Worm (Caenorhabditis elegans) whole organism, young adult: Measurements from ENCODE around the gene col-17.
"Not testable (repeated sequence)": the region's sequence is repeated elsewhere in the genome, so short reads cannot be mapped to it uniquely, and the experiment has no call there.

Source experiments
- B0336.3 ChIP-seq: fragments of 200-800 bp; sonication (Bioruptor generic); IDR thresholded peaks from 2 replicates; pipeline ENCODE4 v1.3.6; 2022; ENCODE audit warnings: missing genetic modification characterization, missing compliant biosample characterization
- C06A6.2 ChIP-seq: fragments of 200-800 bp; sonication (Bioruptor generic); conservative IDR thresholded peaks from 2 replicates; pipeline ENCODE4 v1.3.6; 2022; ENCODE audit warnings: missing genetic modification characterization, missing compliant biosample characterization
- D2030.7 ChIP-seq: fragments of 200-800 bp; sonication (Bioruptor generic); IDR thresholded peaks from 2 replicates; pipeline ENCODE4 v1.3.6; 2022; ENCODE audit warnings: missing genetic modification reagents, missing genetic modification characterization, missing compliant biosample characterization
- F22D6.2 ChIP-seq: sonication (generic microtip); optimal IDR thresholded peaks from 2 replicates; lab custom pipeline; 2016; ENCODE audit warnings: mild to moderate bottlenecking, missing genetic modification characterization, missing compliant biosample characterization
- F33H1.4 ChIP-seq: fragments of 200-800 bp; sonication (Bioruptor generic); IDR thresholded peaks from 2 replicates; pipeline ENCODE4 v1.3.6; 2022; ENCODE audit warnings: missing genetic modification reagents, missing genetic modification characterization, missing compliant biosample characterization
- F49E8.2 ChIP-seq: sonication (generic microtip); optimal IDR thresholded peaks from 3 replicates; lab custom pipeline; 2017; ENCODE audit warnings: missing genetic modification characterization, mild to moderate bottlenecking, missing compliant biosample characterization, antibody characterized with exemption, moderate library complexity; ENCODE audit not compliant: insufficient read depth
- F55B11.4 ChIP-seq: sonication (generic microtip); optimal IDR thresholded peaks from 2 replicates; lab custom pipeline; 2016; ENCODE audit warnings: missing compliant biosample characterization, missing genetic modification characterization, borderline replicate concordance; ENCODE audit not compliant: insufficient read depth
- F57A8.1 ChIP-seq: fragments of 200-800 bp; sonication (Bioruptor generic); optimal IDR thresholded peaks from 2 replicates; lab custom pipeline; 2018; ENCODE audit warnings: mild to moderate bottlenecking, missing genetic modification characterization, moderate library complexity, missing compliant biosample characterization
- K12H6.12 ChIP-seq: fragments of 200-800 bp; sonication (Bioruptor generic); optimal IDR thresholded peaks from 2 replicates; lab custom pipeline; 2018; ENCODE audit warnings: mild to moderate bottlenecking, missing genetic modification characterization, missing compliant biosample characterization
- T07F8.4 ChIP-seq: sonication (generic microtip); optimal IDR thresholded peaks from 2 replicates; lab custom pipeline; 2016; ENCODE audit warnings: mild to moderate bottlenecking, missing genetic modification characterization, moderate library complexity, missing compliant biosample characterization
- aptf-2 ChIP-seq: fragments of 200-800 bp; sonication (Bioruptor generic); conservative IDR thresholded peaks from 2 replicates; pipeline ENCODE4 v1.3.6; 2022; ENCODE audit warnings: missing genetic modification reagents, missing genetic modification characterization, missing compliant biosample characterization
- bed-1 ChIP-seq: fragments of 200-800 bp; sonication (Bioruptor generic); IDR thresholded peaks from 2 replicates; pipeline ENCODE4 v1.3.6; 2022; ENCODE audit warnings: missing genetic modification reagents, missing genetic modification characterization, missing compliant biosample characterization
- cebp-1 ChIP-seq, 2 experiments: fragments of 200-800 bp in 1 of 2; sonication (Bioruptor generic) in 1 of 2; sonication (generic microtip) in 1 of 2; IDR thresholded peaks in 1 of 2; optimal IDR thresholded peaks in 1 of 2; 2 replicates each; pipeline versions ENCODE4 v1.3.6 to Lab custom; 2017 to 2022; ENCODE audit warnings: missing compliant biosample characterization in 2 of 2, missing genetic modification characterization in 2 of 2, mild to moderate bottlenecking in 1 of 2, missing genetic modification reagents in 1 of 2, moderate library complexity in 1 of 2
- ceh-79 ChIP-seq: sonication (generic microtip); optimal IDR thresholded peaks from 2 replicates; lab custom pipeline; 2017; ENCODE audit warnings: mild to moderate bottlenecking, missing genetic modification characterization, missing compliant biosample characterization
- ceh-91 ChIP-seq: fragments of 200-800 bp; sonication (Bioruptor generic); IDR thresholded peaks from 2 replicates; pipeline ENCODE4 v1.3.6; 2022; ENCODE audit warnings: missing genetic modification reagents, missing genetic modification characterization, missing compliant biosample characterization
- chd-7 ChIP-seq: sonication (generic microtip); optimal IDR thresholded peaks from 2 replicates; lab custom pipeline; 2016; ENCODE audit warnings: mild to moderate bottlenecking, missing genetic modification characterization, moderate library complexity, missing compliant biosample characterization
- dpl-1 ChIP-seq: fragments of 150-350 bp; optimal IDR thresholded peaks from 2 replicates; lab custom pipeline; 2014; ENCODE audit warnings: missing biosample characterization, missing genetic modification reagents, missing genetic modification characterization
- efl-1 ChIP-seq: fragments of 150-350 bp; optimal IDR thresholded peaks from 2 replicates; lab custom pipeline; 2014; ENCODE audit warnings: missing biosample characterization, missing genetic modification reagents, missing genetic modification characterization
- egl-44 ChIP-seq: fragments of 200-800 bp; sonication (Bioruptor generic); IDR thresholded peaks from 2 replicates; pipeline ENCODE4 v1.3.6; 2022; ENCODE audit warnings: missing genetic modification reagents, missing genetic modification characterization, missing compliant biosample characterization
- egrh-3 ChIP-seq: fragments of 200-800 bp; sonication (Bioruptor generic); IDR thresholded peaks from 2 replicates; pipeline ENCODE4 v1.3.6; 2022; ENCODE audit warnings: missing genetic modification reagents, missing genetic modification characterization, missing compliant biosample characterization
- gei-17 ChIP-seq: fragments of 200-800 bp; sonication (Bioruptor generic); optimal IDR thresholded peaks from 2 replicates; lab custom pipeline; 2018; ENCODE audit warnings: mild to moderate bottlenecking, missing genetic modification characterization, missing compliant biosample characterization
- him-1 ChIP-seq: sonication (generic microtip); optimal IDR thresholded peaks from 2 replicates; lab custom pipeline; 2016; ENCODE audit warnings: missing genotype, missing genetic modification reagents, missing genetic modification characterization, missing compliant biosample characterization
- hmg-20 ChIP-seq: fragments of 200-800 bp; sonication (Bioruptor generic); IDR thresholded peaks from 2 replicates; pipeline ENCODE4 v1.3.6; 2022; ENCODE audit warnings: missing genetic modification reagents, missing genetic modification characterization, missing compliant biosample characterization
- hsf-1 ChIP-seq: fragments of 200-800 bp; sonication (Bioruptor generic); IDR thresholded peaks from 2 replicates; pipeline ENCODE4 v1.3.6; 2022; ENCODE audit warnings: missing genetic modification reagents, missing genetic modification characterization, missing compliant biosample characterization
- lag-1 ChIP-seq: fragments of 200-800 bp; sonication (Bioruptor generic); IDR thresholded peaks from 2 replicates; pipeline ENCODE4 v1.3.6; 2022; ENCODE audit warnings: missing genetic modification reagents, missing genetic modification characterization, missing compliant biosample characterization
- lin-54 ChIP-seq: fragments of 200-800 bp; sonication (Bioruptor generic); optimal IDR thresholded peaks from 2 replicates; lab custom pipeline; 2018; ENCODE audit warnings: mild to moderate bottlenecking, missing genetic modification characterization, missing compliant biosample characterization
- lsl-1 ChIP-seq: fragments of 200-800 bp; sonication (Bioruptor generic); optimal IDR thresholded peaks from 2 replicates; lab custom pipeline; 2018; ENCODE audit warnings: mild to moderate bottlenecking, missing genetic modification characterization, moderate library complexity, missing compliant biosample characterization
- lsy-27 ChIP-seq: sonication (generic microtip); optimal IDR thresholded peaks from 2 replicates; lab custom pipeline; 2017; ENCODE audit warnings: missing genetic modification characterization, mild to moderate bottlenecking, missing compliant biosample characterization, antibody characterized with exemption, missing genotype, borderline replicate concordance; ENCODE audit not compliant: insufficient read depth
- madf-3 ChIP-seq: fragments of 200-800 bp; sonication (Bioruptor generic); IDR thresholded peaks from 2 replicates; pipeline ENCODE4 v1.3.6; 2022; ENCODE audit warnings: missing genetic modification reagents, missing genetic modification characterization, missing compliant biosample characterization
- madf-6 ChIP-seq: fragments of 200-800 bp; sonication (Bioruptor generic); IDR thresholded peaks from 2 replicates; pipeline ENCODE4 v1.3.6; 2022; ENCODE audit warnings: missing genetic modification reagents, missing genetic modification characterization, missing compliant biosample characterization
- madf-8 ChIP-seq: fragments of 200-800 bp; sonication (Bioruptor generic); conservative IDR thresholded peaks from 2 replicates; pipeline ENCODE4 v1.3.6; 2022; ENCODE audit warnings: missing genetic modification reagents, missing genetic modification characterization, missing compliant biosample characterization
- mcd-1 ChIP-seq: fragments of 200-800 bp; sonication (Bioruptor generic); IDR thresholded peaks from 2 replicates; pipeline ENCODE4 v1.3.6; 2022; ENCODE audit warnings: missing genetic modification reagents, missing genetic modification characterization, missing compliant biosample characterization
- nfya-1 ChIP-seq: sonication (generic microtip); optimal IDR thresholded peaks from 2 replicates; lab custom pipeline; 2017; ENCODE audit warnings: antibody characterized with exemption, missing compliant biosample characterization, missing genetic modification characterization, borderline replicate concordance; ENCODE audit not compliant: insufficient read depth
- nhr-27 ChIP-seq: fragments of 200-800 bp; sonication (Bioruptor generic); optimal IDR thresholded peaks from 2 replicates; lab custom pipeline; 2018; ENCODE audit warnings: mild to moderate bottlenecking, missing genetic modification characterization, moderate library complexity, missing compliant biosample characterization
- pbrm-1 ChIP-seq: fragments of 200-800 bp; sonication (Bioruptor generic); IDR thresholded peaks from 2 replicates; pipeline ENCODE4 v1.3.6; 2022; ENCODE audit warnings: missing genetic modification reagents, missing genetic modification characterization, missing compliant biosample characterization
- rcor-1 ChIP-seq: fragments of 200-800 bp; sonication (Bioruptor generic); IDR thresholded peaks from 2 replicates; pipeline ENCODE4 v1.3.6; 2022; ENCODE audit warnings: missing genetic modification reagents, missing genetic modification characterization, missing compliant biosample characterization
- sea-2 ChIP-seq: fragments of 200-800 bp; sonication (Bioruptor generic); IDR thresholded peaks from 2 replicates; pipeline ENCODE4 v1.3.6; 2022; ENCODE audit warnings: missing genetic modification characterization, missing compliant biosample characterization
- snpc-3.4 ChIP-seq: sonication (generic microtip); optimal IDR thresholded peaks from 2 replicates; lab custom pipeline; 2017; ENCODE audit warnings: missing genetic modification characterization, mild to moderate bottlenecking, missing compliant biosample characterization, antibody characterized with exemption, moderate library complexity, missing genotype, missing genetic modification reagents
- tbp1 ChIP-seq: fragments of 200-800 bp; sonication (Bioruptor generic); optimal IDR thresholded peaks from 2 replicates; lab custom pipeline; 2018; ENCODE audit warnings: mild to moderate bottlenecking, missing genetic modification characterization, missing compliant biosample characterization
- tlf-1 ChIP-seq: fragments of 200-800 bp; sonication (Bioruptor generic); optimal IDR thresholded peaks from 2 replicates; lab custom pipeline; 2018; ENCODE audit warnings: mild to moderate bottlenecking, missing genetic modification characterization, missing compliant biosample characterization
- unc-130 ChIP-seq: sonication (generic microtip); optimal IDR thresholded peaks from 2 replicates; lab custom pipeline; 2016; ENCODE audit warnings: missing genetic modification reagents, missing genetic modification characterization, missing compliant biosample characterization
- ztf-26 ChIP-seq: sonication (generic microtip); optimal IDR thresholded peaks from 2 replicates; lab custom pipeline; 2017; ENCODE audit warnings: missing genetic modification characterization, missing compliant biosample characterization

Gene col-17

ce11 chrII:4867476-4867875 is at the start of gene col-17:
Gene col-17 (minus strand): TSS chrII:4867576.
- TF ChIP-seq T07F8.4 (tag; lab: Kevin White, UChicago) (no peak), cebp-1 (GFP tag; IDR thresholded peaks at IDR 0.05; lab: Robert Waterston, UW) (no peak), cebp-1 (tag; optimal IDR thresholded peaks at IDR 0.05; lab: Kevin White, UChicago) (no peak), lin-54 (GFP tag; lab: Kevin White, UChicago) (no peak), rcor-1 (GFP tag; lab: Robert Waterston, UW) (no peak), dpl-1 (no peak), nhr-27 (tag; lab: Kevin White, UChicago) (no peak), madf-3 (GFP tag; lab: Robert Waterston, UW) (no peak), unc-130 (GFP tag; lab: Kevin White, UChicago) (no peak), egrh-3 (GFP tag; lab: Robert Waterston, UW) (no peak), B0336.3 (GFP tag; lab: Robert Waterston, UW) (no peak), egl-44 (no peak)

ce11 chrII:4916462-4916861 is 49.1 kb upstream of the col-17 start, which contains the start of gene msp-31:
Gene msp-31 (minus strand): TSS chrII:4916562.
- TF ChIP-seq F55B11.4 (tag; lab: Kevin White, UChicago); T07F8.4 (tag; lab: Kevin White, UChicago); hmg-20: not testable (repeated sequence)

ce11 chrII:4915572-4915971 is 48.2 kb upstream of the col-17 start:
- TF ChIP-seq lsy-27 (tag; lab: Kevin White, UChicago) (no peak), lag-1 (no peak), C06A6.2 (GFP tag; lab: Robert Waterston, UW) (no peak), hmg-20 (no peak), tbp1 (GFP tag; lab: Kevin White, UChicago) (no peak), pbrm-1 (GFP tag; lab: Robert Waterston, UW) (no peak), sea-2 (GFP tag; lab: Robert Waterston, UW) (no peak), snpc-3.4 (tag; lab: Kevin White, UChicago) (no peak), ceh-79 (tag; lab: Kevin White, UChicago) (no peak), gei-17 (no peak), nfya-1 (tag; lab: Kevin White, UChicago) (no peak)
- TF ChIP-seq, all 124 proteins: peak for 0

ce11 chrII:4914214-4914613 is 46.8 kb upstream of the col-17 start, which contains the start of gene R05F9.11:
Gene R05F9.11 (minus strand): TSS chrII:4914218.
- TF ChIP-seq unc-130 (GFP tag; lab: Kevin White, UChicago) (no peak), ztf-26 (no peak), rcor-1 (GFP tag; lab: Robert Waterston, UW) (0 out of 2 replicates have a peak, but pooled peaks have one; percentile 11), madf-6 (GFP tag; lab: Robert Waterston, UW) (peak; percentile 93), tbp1 (GFP tag; lab: Kevin White, UChicago) (peak; percentile 42), F33H1.4 (GFP tag; lab: Robert Waterston, UW) (peak; percentile 95), hsf-1 (0 out of 2 replicates have a peak, but pooled peaks have one; percentile 40), ceh-91 (GFP tag; lab: Robert Waterston, UW) (0 out of 2 replicates have a peak, but pooled peaks have one; percentile 52), D2030.7 (GFP tag; lab: Robert Waterston, UW) (peak; percentile 66), madf-8 (GFP tag; lab: Robert Waterston, UW) (peak; percentile 87), mcd-1 (GFP tag; lab: Robert Waterston, UW) (0 out of 2 replicates have a peak, but pooled peaks have one; percentile 18), aptf-2 (GFP tag; lab: Robert Waterston, UW) (no peak), efl-1 (peak; percentile 27), C06A6.2 (GFP tag; lab: Robert Waterston, UW) (no peak), lin-54 (GFP tag; lab: Kevin White, UChicago) (peak; percentile 45), lsl-1 (GFP tag; lab: Kevin White, UChicago) (peak; percentile 94), K12H6.12 (tag; lab: Kevin White, UChicago) (no peak), F49E8.2 (peak; percentile 43), F22D6.2 (tag; lab: Kevin White, UChicago) (no peak), F57A8.1 (GFP tag; lab: Kevin White, UChicago) (no peak), tlf-1 (GFP tag; lab: Kevin White, UChicago) (peak; percentile 4), bed-1 (GFP tag; lab: Robert Waterston, UW) (no peak), him-1 (peak; percentile 79), chd-7 (tag; lab: Kevin White, UChicago) (no peak), egl-44 (no peak)
